Fruit fly (Drosophila melanogaster) whole organism, pupa: ENCODE results near the gene wntD.

Experiments
- CG12605 ChIP-seq: fragments of 200-800 bp; sonication (Bioruptor generic); IDR thresholded peaks from 2 replicates; pipeline ENCODE4 v1.3.6; 2022; ENCODE audit warnings: missing biosample characterization, missing genetic modification characterization
- CG13204 ChIP-seq: fragments of 200-800 bp; sonication (Bioruptor generic); optimal IDR thresholded peaks from 2 replicates; lab custom pipeline; 2018; ENCODE audit warnings: missing biosample characterization, mild to moderate bottlenecking, missing genetic modification characterization, moderate library complexity
- CG17806 ChIP-seq: fragments of 200-800 bp; sonication (Bioruptor generic); optimal IDR thresholded peaks from 2 replicates; lab custom pipeline; 2018; ENCODE audit warnings: missing biosample characterization, mild to moderate bottlenecking, missing genetic modification characterization, moderate library complexity
- CG34367 ChIP-seq: fragments of 200-800 bp; sonication (Bioruptor generic); optimal IDR thresholded peaks from 2 replicates; lab custom pipeline; 2018; ENCODE audit warnings: missing biosample characterization, mild to moderate bottlenecking, missing genetic modification characterization
- fd96Ca ChIP-seq: fragments of 200-800 bp; sonication (Bioruptor generic); IDR thresholded peaks from 3 replicates; pipeline ENCODE4 v1.3.6; 2022; ENCODE audit warnings: missing biosample characterization, missing genetic modification characterization
- gl ChIP-seq: fragments of 200-800 bp; sonication (Bioruptor generic); optimal IDR thresholded peaks from 2 replicates; lab custom pipeline; 2018; ENCODE audit warnings: missing biosample characterization, mild to moderate bottlenecking, missing genetic modification characterization

DNA sequence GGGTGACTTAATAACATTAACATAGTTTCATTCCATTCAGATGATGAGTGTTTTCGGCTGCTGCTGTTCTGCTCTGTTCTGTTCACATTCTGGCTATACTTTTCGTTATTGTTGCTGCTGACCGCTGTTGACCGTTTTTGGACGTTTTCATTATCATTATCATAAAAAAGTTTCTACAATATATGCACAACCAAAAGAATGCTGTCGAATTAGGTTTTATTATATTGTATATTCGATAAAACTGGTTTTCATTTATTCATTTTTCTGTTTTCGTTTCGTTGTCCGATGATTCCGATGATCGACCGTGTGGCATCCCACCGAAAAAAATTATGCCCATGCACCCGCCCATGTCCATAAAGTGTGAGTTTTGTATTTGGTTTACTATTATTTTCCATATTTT, 40.0 kb upstream of the wntD start:
- TF ChIP-seq CG12605 = no peak
- no peak for TF ChIP-seq fd96Ca (GFP tag; lab: Robert Waterston, UW)
- no peak for TF ChIP-seq CG17806 (tag; lab: Kevin White, UChicago)
- no peak for TF ChIP-seq CG13204 (GFP tag; lab: Kevin White, UChicago)
- TF ChIP-seq CG34367 (tag; lab: Kevin White, UChicago) = no peak
- no peak for TF ChIP-seq gl (tag; lab: Kevin White, UChicago)
